Fruit fly (Drosophila melanogaster) whole organism, embryonic: ENCODE data around the gene CG14102.

Source experiments
- CG10543 ChIP-seq: fragments of 200-800 bp; sonication (Bioruptor generic); optimal IDR thresholded peaks from 3 replicates; lab custom pipeline; 2017; ENCODE audit warnings: missing biosample characterization, mild to moderate bottlenecking, missing genetic modification characterization, moderate library complexity
- CG10565 ChIP-seq: fragments of 200-800 bp; sonication (Bioruptor generic); optimal IDR thresholded peaks from 3 replicates; lab custom pipeline; 2016; ENCODE audit warnings: missing biosample characterization, mild to moderate bottlenecking, missing genetic modification characterization
- CG12744 ChIP-seq: fragments of 200-800 bp; sonication (Bioruptor generic); optimal IDR thresholded peaks from 2 replicates; lab custom pipeline; 2016; ENCODE audit warnings: missing biosample characterization, missing genetic modification characterization
- CG12769 ChIP-seq: fragments of 200-800 bp; sonication (Bioruptor generic); optimal IDR thresholded peaks from 2 replicates; lab custom pipeline; 2019; ENCODE audit warnings: missing biosample characterization, mild to moderate bottlenecking, missing genetic modification characterization, moderate library complexity
- CG12942 ChIP-seq: fragments of 200-800 bp; sonication (Bioruptor generic); optimal IDR thresholded peaks from 3 replicates; lab custom pipeline; 2016; ENCODE audit warnings: missing biosample characterization, missing genetic modification characterization
- CG14050 ChIP-seq: fragments of 200-800 bp; sonication (Bioruptor generic); IDR thresholded peaks from 3 replicates; pipeline ENCODE4 v1.3.6; 2022; ENCODE audit warnings: missing biosample characterization, missing genetic modification characterization
- CG17328 ChIP-seq: fragments of 200-800 bp; sonication (Bioruptor generic); IDR thresholded peaks from 2 replicates; pipeline ENCODE4 v1.3.6; 2022; ENCODE audit warnings: missing biosample characterization, missing genetic modification characterization
- CG17359 ChIP-seq: fragments of 200-800 bp; sonication (Bioruptor generic); optimal IDR thresholded peaks from 3 replicates; lab custom pipeline; 2018; ENCODE audit warnings: missing biosample characterization, mild to moderate bottlenecking, missing genetic modification characterization, moderate library complexity
- CG17568 ChIP-seq: fragments of 200-800 bp; sonication (Bioruptor generic); optimal IDR thresholded peaks from 2 replicates; lab custom pipeline; 2018; ENCODE audit warnings: missing biosample characterization, mild to moderate bottlenecking, missing genetic modification characterization, moderate library complexity
- CG2875 ChIP-seq: fragments of 200-800 bp; sonication (Bioruptor generic); optimal IDR thresholded peaks from 2 replicates; lab custom pipeline; 2017; ENCODE audit warnings: missing biosample characterization, mild to moderate bottlenecking, missing genetic modification characterization, missing genetic modification reagents
- CG2889 ChIP-seq: fragments of 200-800 bp; sonication (Bioruptor generic); IDR thresholded peaks from 3 replicates; pipeline ENCODE4 v1.3.6; 2022; ENCODE audit warnings: missing biosample characterization, missing genetic modification characterization
- CG3995 ChIP-seq: fragments of 200-800 bp; sonication (Bioruptor generic); optimal IDR thresholded peaks from 3 replicates; lab custom pipeline; 2016; ENCODE audit warnings: missing biosample characterization, missing genetic modification characterization
- CG4424 ChIP-seq: fragments of 200-800 bp; sonication (Bioruptor generic); optimal IDR thresholded peaks from 3 replicates; lab custom pipeline; 2016; ENCODE audit warnings: missing biosample characterization, missing genetic modification characterization
- CG4820 ChIP-seq: fragments of 200-800 bp; sonication (Bioruptor generic); optimal IDR thresholded peaks from 3 replicates; lab custom pipeline; 2016; ENCODE audit warnings: missing biosample characterization, missing genetic modification characterization
- CG5245 ChIP-seq: fragments of 200-800 bp; sonication (Bioruptor generic); optimal IDR thresholded peaks from 3 replicates; lab custom pipeline; 2016; ENCODE audit warnings: missing biosample characterization, missing genetic modification characterization
- CG6854 ChIP-seq: fragments of 200-800 bp; sonication (Bioruptor generic); optimal IDR thresholded peaks from 3 replicates; lab custom pipeline; 2017; ENCODE audit warnings: missing biosample characterization, mild to moderate bottlenecking, missing genetic modification characterization
- CG7271 ChIP-seq: fragments of 200-800 bp; sonication (Bioruptor generic); optimal IDR thresholded peaks from 2 replicates; lab custom pipeline; 2018; ENCODE audit warnings: missing biosample characterization, mild to moderate bottlenecking, missing genetic modification characterization, moderate library complexity
- CG7745 ChIP-seq: fragments of 200-800 bp; sonication (Bioruptor generic); optimal IDR thresholded peaks from 2 replicates; lab custom pipeline; 2018; ENCODE audit warnings: missing biosample characterization, mild to moderate bottlenecking, missing genetic modification characterization, moderate library complexity
- CG9215 ChIP-seq: fragments of 200-800 bp; sonication (Bioruptor generic); IDR thresholded peaks from 2 replicates; pipeline ENCODE4 v1.3.6; 2022; ENCODE audit warnings: missing biosample characterization, missing genetic modification characterization
- CG9817 ChIP-seq: fragments of 200-800 bp; sonication (Bioruptor generic); optimal IDR thresholded peaks from 2 replicates; lab custom pipeline; 2018; ENCODE audit warnings: missing biosample characterization, mild to moderate bottlenecking, missing genetic modification characterization, moderate library complexity
- D19A ChIP-seq: fragments of 200-800 bp; optimal IDR thresholded peaks from 3 replicates; lab custom pipeline; 2019; ENCODE audit warnings: missing biosample characterization, mild to moderate bottlenecking, missing genetic modification characterization, moderate library complexity
- Elba2 ChIP-seq: fragments of 200-800 bp; sonication (Bioruptor generic); optimal IDR thresholded peaks from 3 replicates; lab custom pipeline; 2016; ENCODE audit warnings: missing biosample characterization, missing genetic modification characterization
- Fer1 ChIP-seq: fragments of 200-800 bp; sonication (Bioruptor generic); optimal IDR thresholded peaks from 2 replicates; lab custom pipeline; 2017; ENCODE audit warnings: missing biosample characterization, mild to moderate bottlenecking, missing genetic modification characterization
- Lim3 ChIP-seq: fragments of 200-800 bp; sonication (Bioruptor generic); IDR thresholded peaks from 2 replicates; pipeline ENCODE4 v1.3.6; 2022; ENCODE audit warnings: missing biosample characterization, missing genetic modification characterization
- Med ChIP-seq: fragments of 200-800 bp; sonication (Bioruptor generic); peaks from one replicate; lab custom pipeline; 2016; ENCODE audit warnings: missing biosample characterization, missing genetic modification characterization, mild to moderate bottlenecking, inconsistent platforms, moderate library complexity
- Oli ChIP-seq: fragments of 200-800 bp; sonication (Bioruptor generic); optimal IDR thresholded peaks from 2 replicates; lab custom pipeline; 2018; ENCODE audit warnings: missing biosample characterization, mild to moderate bottlenecking, missing genetic modification characterization, moderate library complexity
- Opbp ChIP-seq: fragments of 200-800 bp; sonication (Bioruptor generic); IDR thresholded peaks from 3 replicates; pipeline ENCODE4 v1.3.6; 2022; ENCODE audit warnings: missing biosample characterization, missing genetic modification characterization; ENCODE audit not compliant: partially characterized antibody
- Poxn ChIP-seq: fragments of 200-800 bp; sonication (Bioruptor generic); IDR thresholded peaks from 2 replicates; pipeline ENCODE4 v1.3.6; 2022; ENCODE audit warnings: missing biosample characterization, missing genetic modification characterization
- Scr ChIP-seq: fragments of 200-800 bp; sonication (Bioruptor generic); IDR thresholded peaks from 2 replicates; pipeline ENCODE4 v1.3.6; 2022; ENCODE audit warnings: missing biosample characterization, missing genetic modification characterization; ENCODE audit not compliant: partially characterized antibody
- Side ChIP-seq: fragments of 200-800 bp; sonication (Bioruptor generic); optimal IDR thresholded peaks from 2 replicates; lab custom pipeline; 2016; ENCODE audit warnings: missing biosample characterization, missing genetic modification characterization
- Six4 ChIP-seq: fragments of 200-800 bp; sonication (Bioruptor generic); optimal IDR thresholded peaks from 2 replicates; lab custom pipeline; 2016; ENCODE audit warnings: missing biosample characterization, missing genetic modification characterization
- Ssrp ChIP-seq: fragments of 200-800 bp; sonication (Bioruptor generic); optimal IDR thresholded peaks from 2 replicates; lab custom pipeline; 2018; ENCODE audit warnings: missing biosample characterization, mild to moderate bottlenecking, missing genetic modification characterization, moderate library complexity
- al ChIP-seq: fragments of 200-800 bp; sonication (Bioruptor generic); IDR thresholded peaks from 2 replicates; pipeline ENCODE4 v1.3.6; 2022; ENCODE audit warnings: missing biosample characterization, missing genetic modification characterization
- ash1 ChIP-seq: fragments of 200-800 bp; sonication (Bioruptor generic); optimal IDR thresholded peaks from 2 replicates; lab custom pipeline; 2018; ENCODE audit warnings: missing biosample characterization, mild to moderate bottlenecking, missing genetic modification characterization
- chif ChIP-seq, 2 experiments: fragments of 200-800 bp; sonication (Bioruptor generic); optimal IDR thresholded peaks; 3 replicates each; lab custom pipeline; 2016; ENCODE audit warnings: missing biosample characterization in 2 of 2, missing genetic modification characterization in 2 of 2
- chinmo ChIP-seq: fragments of 200-800 bp; sonication (Bioruptor generic); IDR thresholded peaks from 4 replicates; pipeline ENCODE4 v1.3.6; 2022; ENCODE audit warnings: missing biosample characterization, missing genetic modification characterization; ENCODE audit not compliant: partially characterized antibody
- grau ChIP-seq: fragments of 200-800 bp; optimal IDR thresholded peaks from 3 replicates; lab custom pipeline; 2019; ENCODE audit warnings: missing biosample characterization, mild to moderate bottlenecking, missing genetic modification characterization, moderate library complexity
- hkb ChIP-seq, 2 experiments: fragments of 200-800 bp in 1 of 2; fragments of >200 bp in 1 of 2; sonication (Bioruptor generic) in 1 of 2; IDR thresholded peaks in 1 of 2; optimal IDR thresholded peaks in 1 of 2; 2 replicates each; pipeline versions ENCODE4 v1.3.6 to Lab custom; 2017 to 2022; ENCODE audit warnings: missing biosample characterization in 1 of 2, missing genetic modification characterization in 1 of 2
- kay ChIP-seq: fragments of 200-800 bp; sonication (Bioruptor generic); optimal IDR thresholded peaks from 2 replicates; lab custom pipeline; 2016; ENCODE audit warnings: missing biosample characterization, missing genetic modification characterization
- kni ChIP-seq: fragments of 200-800 bp; sonication (Bioruptor generic); optimal IDR thresholded peaks from 3 replicates; lab custom pipeline; 2017; ENCODE audit warnings: mild to moderate bottlenecking, missing biosample characterization, missing genetic modification reagents, missing genetic modification characterization
- nmo ChIP-seq: fragments of 200-800 bp; sonication (Bioruptor generic); optimal IDR thresholded peaks from 2 replicates; lab custom pipeline; 2018; ENCODE audit warnings: missing biosample characterization, mild to moderate bottlenecking, missing genetic modification characterization, moderate library complexity
- peb ChIP-seq: fragments of 200-800 bp; sonication (Bioruptor generic); IDR thresholded peaks from 2 replicates; pipeline ENCODE4 v1.3.6; 2022; ENCODE audit warnings: missing biosample characterization, missing genetic modification characterization
- pho ChIP-seq: fragments of 200-800 bp; sonication (Bioruptor generic); optimal IDR thresholded peaks from 2 replicates; lab custom pipeline; 2016; ENCODE audit warnings: missing biosample characterization, missing genetic modification characterization
- pzg ChIP-seq: fragments of 200-800 bp; sonication (Bioruptor generic); optimal IDR thresholded peaks from 3 replicates; lab custom pipeline; 2018; ENCODE audit warnings: missing biosample characterization, mild to moderate bottlenecking, missing genetic modification characterization, moderate library complexity
- sd ChIP-seq: fragments of 200-800 bp; sonication (Bioruptor generic); optimal IDR thresholded peaks from 3 replicates; lab custom pipeline; 2018; ENCODE audit warnings: missing biosample characterization, mild to moderate bottlenecking, missing genetic modification characterization, moderate library complexity
- slp2 ChIP-seq: fragments of 200-800 bp; sonication (Bioruptor generic); optimal IDR thresholded peaks from 2 replicates; lab custom pipeline; 2016; ENCODE audit warnings: missing biosample characterization, missing genetic modification characterization
- ssp ChIP-seq: fragments of 200-800 bp; sonication (Bioruptor generic); IDR thresholded peaks from 2 replicates; pipeline ENCODE4 v1.3.6; 2022; ENCODE audit warnings: missing biosample characterization, missing genetic modification characterization
- wdn ChIP-seq: fragments of 200-800 bp; sonication (Bioruptor generic); IDR thresholded peaks from 2 replicates; pipeline ENCODE4 v1.3.6; 2022; ENCODE audit warnings: missing biosample characterization, missing genetic modification characterization
- zfh1 ChIP-seq: fragments of 200-800 bp; sonication (Bioruptor generic); IDR thresholded peaks from 3 replicates; pipeline ENCODE4 v1.3.6; 2022; ENCODE audit warnings: missing biosample characterization, missing genetic modification characterization

Gene CG14102

dm6 chr3L:19794203-19794802, 6.8 kb downstream of the CG14102 start (continued):
- TF ChIP-seq Med (GFP tag; lab: Kevin White, UChicago) (peak; percentile 96), CG12744 (GFP tag; lab: Kevin White, UChicago) (peak; percentile 54), pho (GFP tag; lab: Kevin White, UChicago) (peak; percentile 81), Opbp (GFP tag; lab: Robert Waterston, UW) (no peak), chinmo (GFP tag; lab: Robert Waterston, UW) (peak; percentile 67; the same call in 1 of the 4 replicates), Scr (no peak; the same call in 1 of the 2 replicates), CG2889 (GFP tag; lab: Robert Waterston, UW) (0 out of 3 replicates have a peak, but pooled peaks have one; percentile 15), Ssrp (tag; lab: Kevin White, UChicago) (peak; percentile 83), D19A (tag; lab: Kevin White, UChicago) (peak; percentile 81), CG6854 (GFP tag; lab: Kevin White, UChicago) (peak; percentile 84), CG17328 (GFP tag; lab: Robert Waterston, UW) (peak; percentile 66), peb (GFP tag; lab: Robert Waterston, UW) (peak; percentile 12; the same call in 1 of the 2 replicates), pzg (GFP tag; lab: Kevin White, UChicago) (no peak), CG4424 (GFP tag; lab: Kevin White, UChicago) (peak; percentile 86), zfh1 (GFP tag; lab: Robert Waterston, UW) (peak; percentile 74), CG10543 (GFP tag; lab: Kevin White, UChicago) (peak; percentile 96), kay (GFP tag; lab: Kevin White, UChicago) (peak; percentile 87), chif (GFP tag; optimal IDR thresholded peaks at IDR 0.05; lab: Kevin White, UChicago) (peak; percentile 69 to 74), ssp (GFP tag; lab: Robert Waterston, UW) (peak; percentile 49), Six4 (GFP tag; lab: Kevin White, UChicago) (peak; percentile 79), grau (tag; lab: Kevin White, UChicago) (peak; percentile 91), Elba2 (GFP tag; lab: Kevin White, UChicago) (no peak), CG7271 (tag; lab: Kevin White, UChicago) (no peak), CG12942 (GFP tag; lab: Kevin White, UChicago) (peak; percentile 62), wdn (GFP tag; lab: Robert Waterston, UW) (no peak), CG5245 (GFP tag; lab: Kevin White, UChicago) (peak; percentile 44), CG10565 (peak; percentile 53), CG14050 (GFP tag; lab: Robert Waterston, UW) (peak; percentile 35; the same call in 2 of the 3 replicates), CG2875 (peak; percentile 77), CG4820 (GFP tag; lab: Kevin White, UChicago) (peak; percentile 67), CG9817 (tag; lab: Kevin White, UChicago) (peak; percentile 75), CG17359 (tag; lab: Kevin White, UChicago) (peak; percentile 79), Oli (peak; percentile 90), kni (GFP tag; lab: Kevin White, UChicago) (peak; percentile 5), al (peak; percentile 62), Poxn (0 out of 2 replicates have a peak, but pooled peaks have one; percentile 3), Side (GFP tag; lab: Kevin White, UChicago) (peak; percentile 83), sd (tag; lab: Kevin White, UChicago) (no peak), CG3995 (GFP tag; lab: Kevin White, UChicago) (peak; percentile 54), hkb (optimal IDR thresholded peaks at IDR 0.05; lab: Kevin White, UChicago) (no peak), hkb (GFP tag; IDR thresholded peaks at IDR 0.05; lab: Robert Waterston, UW) (peak; percentile 68), CG12769 (tag; lab: Kevin White, UChicago) (no peak), slp2 (GFP tag; lab: Kevin White, UChicago) (peak; percentile 73), CG9215 (GFP tag; lab: Robert Waterston, UW) (peak; percentile 76), ash1 (GFP tag; lab: Kevin White, UChicago) (no peak), Lim3 (GFP tag; lab: Robert Waterston, UW) (no peak), CG7745 (no peak), CG17568 (no peak), nmo (GFP tag; lab: Kevin White, UChicago) (peak; percentile 92), Fer1 (GFP tag; lab: Kevin White, UChicago) (peak; percentile 92)
